Worm (Caenorhabditis elegans) whole organism, L4/young adult: Measurements from ENCODE around the gene R09A1.3.

Experiments used
- dao-5 ChIP-seq: sonication (generic microtip); optimal IDR thresholded peaks from 2 replicates; lab custom pipeline; 2016; ENCODE audit warnings: missing genotype, missing genetic modification characterization, moderate library complexity, missing compliant biosample characterization
- him-1 ChIP-seq: sonication (generic microtip); optimal IDR thresholded peaks from 2 replicates; lab custom pipeline; 2016; ENCODE audit warnings: missing genotype, missing genetic modification reagents, missing genetic modification characterization, missing compliant biosample characterization

DNA sequence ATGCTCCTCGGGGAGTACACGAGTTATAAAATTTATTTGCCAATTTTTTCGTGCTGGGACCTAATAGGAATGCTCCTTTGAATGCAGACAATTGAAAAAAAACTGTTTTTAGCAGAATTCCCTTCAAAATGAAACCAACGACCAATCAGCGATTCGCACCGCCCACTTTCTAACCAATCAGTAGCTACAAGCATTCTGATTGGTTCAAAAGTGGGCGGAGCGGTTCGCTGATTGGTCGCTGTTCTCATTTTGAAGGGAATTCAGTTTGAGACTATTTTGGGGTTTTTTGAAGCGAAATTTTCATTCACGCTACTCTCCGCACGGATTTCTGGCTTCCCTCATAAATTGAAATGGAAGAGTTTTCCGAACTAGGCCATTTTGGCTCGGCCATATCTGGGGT, 43.8 kb downstream of the R09A1.3 start:
- TF ChIP-seq dao-5 (tag; lab: Kevin White, UChicago) (no peak), him-1 (tag; lab: Kevin White, UChicago) (no peak)
